Worm (Caenorhabditis elegans): Measurements from ENCODE around the gene T27E7.5.

- TF ChIP-seq T22C8.4 (GFP tag; IDR thresholded peaks at IDR 0.05) (no peak), klf-2 (GFP tag; conservative IDR thresholded peaks at IDR 0.05) (no peak), ztf-23 (GFP tag; IDR thresholded peaks at IDR 0.05) (no peak), tab-1 (GFP tag; IDR thresholded peaks at IDR 0.05) (no peak)
These were observed 22.3 kb downstream of the T27E7.5 start for ce11 chrIV:14559267-14559666.
